Fruit fly (Drosophila melanogaster): ENCODE results near the gene CG42759.

DNA sequence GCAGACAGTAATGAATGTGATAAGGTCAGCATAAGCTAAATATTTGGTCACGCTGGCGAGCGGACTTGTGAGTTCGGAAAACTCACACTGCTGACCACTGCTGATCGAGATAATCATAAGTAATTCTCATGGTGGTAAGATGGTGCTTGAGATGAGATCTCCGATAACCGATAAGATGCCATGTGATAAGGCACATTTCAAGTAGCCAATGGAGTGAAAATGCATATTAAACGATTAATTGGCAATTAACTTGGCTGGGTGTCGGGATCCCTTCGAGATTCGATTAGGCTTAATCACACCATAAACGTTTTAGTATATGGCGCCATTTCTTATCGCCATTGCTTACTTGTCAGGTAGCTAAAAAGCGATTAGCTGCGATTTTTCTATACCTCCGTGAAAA, 29.1 kb upstream of the CG42759 start:
- no peak for TF ChIP-seq psq (optimal IDR thresholded peaks at IDR 0.05)
- TF ChIP-seq CG8478 (optimal IDR thresholded peaks at IDR 0.05): no peak

Measured in whole organism.